Fruit fly (Drosophila melanogaster) whole organism, embryonic: ENCODE measurements around the gene Bet3.

Experiments used
- Ada2b ChIP-seq: fragments of 200-800 bp; sonication (Bioruptor generic); IDR thresholded peaks from 2 replicates; pipeline ENCODE4 v1.3.6; 2022; ENCODE audit warnings: missing biosample characterization, missing genetic modification characterization
- Atf6 ChIP-seq: fragments of 200-800 bp; sonication (Bioruptor generic); IDR thresholded peaks from 2 replicates; pipeline ENCODE4 v1.3.6; 2022; ENCODE audit warnings: missing biosample characterization, missing genetic modification characterization
- BEAF-32 ChIP-seq: fragments of 200-800 bp; sonication (Bioruptor generic); optimal IDR thresholded peaks from 3 replicates; lab custom pipeline; 2017; ENCODE audit warnings: missing biosample characterization, missing genetic modification characterization, mild to moderate bottlenecking, moderate library complexity, missing genetic modification reagents
- Blimp-1 ChIP-seq: fragments of 200-800 bp; sonication (Bioruptor generic); optimal IDR thresholded peaks from 3 replicates; lab custom pipeline; 2018; ENCODE audit warnings: missing biosample characterization, missing genetic modification characterization, mild to moderate bottlenecking, moderate library complexity, missing genetic modification reagents
- C15 ChIP-seq: fragments of 200-800 bp; sonication (Bioruptor generic); IDR thresholded peaks from 3 replicates; pipeline ENCODE4 v1.3.6; 2022; ENCODE audit warnings: missing biosample characterization, missing genetic modification characterization
- CG1024 ChIP-seq: fragments of 200-800 bp; sonication (Bioruptor generic); IDR thresholded peaks from 2 replicates; pipeline ENCODE4 v1.3.6; 2022; ENCODE audit warnings: missing biosample characterization, missing genetic modification characterization
- CG12659 ChIP-seq: fragments of 200-800 bp; sonication (Bioruptor generic); optimal IDR thresholded peaks from 3 replicates; lab custom pipeline; 2017; ENCODE audit warnings: mild to moderate bottlenecking, missing biosample characterization, missing genetic modification reagents, missing genetic modification characterization
- CG1529 ChIP-seq: fragments of 200-800 bp; sonication (Bioruptor generic); optimal IDR thresholded peaks from 3 replicates; lab custom pipeline; 2018; ENCODE audit warnings: missing biosample characterization, missing genetic modification characterization
- CG17568 ChIP-seq: fragments of 200-800 bp; sonication (Bioruptor generic); optimal IDR thresholded peaks from 2 replicates; lab custom pipeline; 2018; ENCODE audit warnings: missing biosample characterization, mild to moderate bottlenecking, missing genetic modification characterization, moderate library complexity
- CG1832 ChIP-seq: fragments of 200-800 bp; sonication (Bioruptor generic); optimal IDR thresholded peaks from 2 replicates; lab custom pipeline; 2017; ENCODE audit warnings: missing biosample characterization, mild to moderate bottlenecking, missing genetic modification characterization, inconsistent platforms
- CG18599 ChIP-seq: fragments of 200-800 bp; sonication (Bioruptor generic); optimal IDR thresholded peaks from 3 replicates; lab custom pipeline; 2017; ENCODE audit warnings: missing biosample characterization, missing genetic modification characterization, mild to moderate bottlenecking, moderate library complexity, missing genetic modification reagents
- CG34224 ChIP-seq: fragments of 200-800 bp; sonication (Bioruptor generic); IDR thresholded peaks from 3 replicates; pipeline ENCODE4 v1.3.6; 2022; ENCODE audit warnings: missing biosample characterization, missing genetic modification characterization; ENCODE audit not compliant: partially characterized antibody
- CG34422 ChIP-seq: fragments of 200-800 bp; sonication (Bioruptor generic); IDR thresholded peaks from 3 replicates; pipeline ENCODE4 v1.3.6; 2022; ENCODE audit warnings: missing biosample characterization, missing genetic modification characterization
- CG4360 ChIP-seq: fragments of 200-800 bp; sonication (Bioruptor generic); IDR thresholded peaks from 2 replicates; pipeline ENCODE4 v1.3.6; 2022; ENCODE audit warnings: missing biosample characterization, missing genetic modification characterization
- CG6813 ChIP-seq: fragments of 200-800 bp; sonication (Bioruptor generic); optimal IDR thresholded peaks from 2 replicates; lab custom pipeline; 2017; ENCODE audit warnings: missing biosample characterization, missing genetic modification characterization, mild to moderate bottlenecking, moderate library complexity, missing genetic modification reagents
- CG7786 ChIP-seq: fragments of 200-800 bp; sonication (Bioruptor generic); optimal IDR thresholded peaks from 2 replicates; lab custom pipeline; 2016; ENCODE audit warnings: missing biosample characterization, missing genetic modification characterization
- CG8765 ChIP-seq: fragments of 200-800 bp; sonication (Bioruptor generic); IDR thresholded peaks from 2 replicates; pipeline ENCODE4 v1.3.6; 2022; ENCODE audit warnings: missing biosample characterization, missing genetic modification characterization
- CG9932 ChIP-seq: fragments of 200-800 bp; sonication (Bioruptor generic); IDR thresholded peaks from 2 replicates; pipeline ENCODE4 v1.3.6; 2022; ENCODE audit warnings: missing biosample characterization, missing genetic modification characterization
- CTCF ChIP-seq: fragments of 200-800 bp; sonication (Bioruptor generic); optimal IDR thresholded peaks from 2 replicates; lab custom pipeline; 2017; ENCODE audit warnings: missing biosample characterization, mild to moderate bottlenecking, missing genetic modification characterization, moderate library complexity
- D ChIP-seq, 2 experiments: fragments of 200-800 bp in 1 of 2; fragments of >200 bp in 1 of 2; sonication (Bioruptor generic) in 1 of 2; optimal IDR thresholded peaks; 2 replicates in 1 of 2; 3 replicates in 1 of 2; lab custom pipeline; 2017; ENCODE audit warnings: mild to moderate bottlenecking in 1 of 2, missing biosample characterization in 1 of 2, missing genetic modification characterization in 1 of 2, missing genetic modification reagents in 1 of 2
- Eip74EF ChIP-seq, 2 experiments: fragments of 200-800 bp in 1 of 2; fragments of >200 bp in 1 of 2; sonication (Bioruptor generic) in 1 of 2; optimal IDR thresholded peaks; 2 replicates each; lab custom pipeline; 2017 to 2019; ENCODE audit warnings: missing biosample characterization in 2 of 2, missing genetic modification characterization in 2 of 2, mild to moderate bottlenecking in 1 of 2, moderate library complexity in 1 of 2
- Fer2 ChIP-seq: fragments of 200-800 bp; sonication (Bioruptor generic); optimal IDR thresholded peaks from 2 replicates; lab custom pipeline; 2018; ENCODE audit warnings: missing biosample characterization, mild to moderate bottlenecking, missing genetic modification characterization, moderate library complexity
- HLH3B ChIP-seq: fragments of 200-800 bp; sonication (Bioruptor generic); IDR thresholded peaks from 2 replicates; pipeline ENCODE4 v1.3.6; 2022; ENCODE audit warnings: missing biosample characterization, missing genetic modification characterization
- Meics ChIP-seq: fragments of 200-800 bp; sonication (Bioruptor generic); optimal IDR thresholded peaks from 2 replicates; lab custom pipeline; 2017; ENCODE audit warnings: missing biosample characterization, mild to moderate bottlenecking, missing genetic modification characterization
- Nf-YC ChIP-seq: fragments of 200-800 bp; optimal IDR thresholded peaks from 3 replicates; lab custom pipeline; 2019; ENCODE audit warnings: missing biosample characterization, mild to moderate bottlenecking, missing genetic modification characterization, moderate library complexity
- Pdp1 ChIP-seq, 2 experiments: fragments of 200-800 bp; sonication (Bioruptor generic); optimal IDR thresholded peaks; 3 replicates each; lab custom pipeline; 2016; ENCODE audit warnings: missing biosample characterization in 2 of 2, missing genetic modification characterization in 2 of 2, mild to moderate bottlenecking in 1 of 2, moderate library complexity in 1 of 2
- Rfx ChIP-seq: fragments of 200-800 bp; sonication (Bioruptor generic); IDR thresholded peaks from 2 replicates; pipeline ENCODE4 v1.3.6; 2022; ENCODE audit warnings: missing biosample characterization, missing genetic modification characterization
- Tbp ChIP-seq: fragments of >200 bp; optimal IDR thresholded peaks from 2 replicates; lab custom pipeline; 2018; ENCODE audit warnings: missing biosample characterization, missing genetic modification characterization
- Vsx1 ChIP-seq: fragments of 200-800 bp; sonication (Bioruptor generic); optimal IDR thresholded peaks from 2 replicates; lab custom pipeline; 2017; ENCODE audit warnings: missing biosample characterization, mild to moderate bottlenecking, missing genetic modification characterization, missing genetic modification reagents
- al ChIP-seq: fragments of 200-800 bp; sonication (Bioruptor generic); IDR thresholded peaks from 2 replicates; pipeline ENCODE4 v1.3.6; 2022; ENCODE audit warnings: missing biosample characterization, missing genetic modification characterization
- croc ChIP-seq: fragments of 200-800 bp; sonication (Bioruptor generic); conservative IDR thresholded peaks from 3 replicates; pipeline ENCODE4 v1.3.6; 2022; ENCODE audit warnings: missing biosample characterization, missing genetic modification characterization
- danr ChIP-seq: fragments of 200-800 bp; sonication (Bioruptor generic); IDR thresholded peaks from 2 replicates; pipeline ENCODE4 v1.3.6; 2022; ENCODE audit warnings: missing biosample characterization, missing genetic modification characterization
- grau ChIP-seq: fragments of 200-800 bp; optimal IDR thresholded peaks from 3 replicates; lab custom pipeline; 2019; ENCODE audit warnings: missing biosample characterization, mild to moderate bottlenecking, missing genetic modification characterization, moderate library complexity
- jumu ChIP-seq: fragments of 200-800 bp; sonication (Bioruptor generic); optimal IDR thresholded peaks from 3 replicates; lab custom pipeline; 2016; ENCODE audit warnings: missing biosample characterization, missing genetic modification characterization
- kah ChIP-seq: fragments of 200-800 bp; sonication (Bioruptor generic); optimal IDR thresholded peaks from 2 replicates; lab custom pipeline; 2018; ENCODE audit warnings: missing biosample characterization, mild to moderate bottlenecking, missing genetic modification characterization
- klu ChIP-seq: fragments of 200-800 bp; sonication (Bioruptor generic); IDR thresholded peaks from 2 replicates; pipeline ENCODE4 v1.3.6; 2022; ENCODE audit warnings: missing biosample characterization, missing genetic modification characterization
- maf-S ChIP-seq: fragments of 200-800 bp; sonication (Bioruptor generic); optimal IDR thresholded peaks from 2 replicates; lab custom pipeline; 2016; ENCODE audit warnings: missing biosample characterization, missing genetic modification characterization
- pho ChIP-seq: fragments of 200-800 bp; sonication (Bioruptor generic); optimal IDR thresholded peaks from 2 replicates; lab custom pipeline; 2016; ENCODE audit warnings: missing biosample characterization, missing genetic modification characterization
- pros ChIP-seq: fragments of 200-800 bp; sonication (Bioruptor generic); optimal IDR thresholded peaks from 3 replicates; lab custom pipeline; 2019; ENCODE audit warnings: missing biosample characterization, mild to moderate bottlenecking, missing genetic modification characterization, moderate library complexity
- run ChIP-seq: fragments of 200-800 bp; sonication (Bioruptor generic); optimal IDR thresholded peaks from 3 replicates; lab custom pipeline; 2018; ENCODE audit warnings: missing biosample characterization, mild to moderate bottlenecking, missing genetic modification characterization
- sd ChIP-seq: fragments of 200-800 bp; sonication (Bioruptor generic); optimal IDR thresholded peaks from 3 replicates; lab custom pipeline; 2018; ENCODE audit warnings: missing biosample characterization, mild to moderate bottlenecking, missing genetic modification characterization, moderate library complexity
- slbo ChIP-seq: fragments of 200-800 bp; sonication (Bioruptor generic); IDR thresholded peaks from 2 replicates; pipeline ENCODE4 v1.3.6; 2022; ENCODE audit warnings: missing biosample characterization, missing genetic modification characterization
- slp2 ChIP-seq: fragments of 200-800 bp; sonication (Bioruptor generic); optimal IDR thresholded peaks from 2 replicates; lab custom pipeline; 2016; ENCODE audit warnings: missing biosample characterization, missing genetic modification characterization
- stc ChIP-seq: fragments of 200-800 bp; sonication (Bioruptor generic); IDR thresholded peaks from 2 replicates; pipeline ENCODE4 v1.3.6; 2022; ENCODE audit warnings: missing biosample characterization, missing genetic modification characterization
- wek ChIP-seq: fragments of 200-800 bp; sonication (Bioruptor generic); optimal IDR thresholded peaks from 3 replicates; lab custom pipeline; 2018; ENCODE audit warnings: missing biosample characterization, mild to moderate bottlenecking, missing genetic modification characterization, moderate library complexity
- wor ChIP-seq: fragments of 200-800 bp; sonication (Bioruptor generic); IDR thresholded peaks from 2 replicates; pipeline ENCODE4 v1.3.6; 2022; ENCODE audit warnings: missing biosample characterization, missing genetic modification characterization
- z ChIP-seq: fragments of 200-800 bp; sonication (Bioruptor generic); IDR thresholded peaks from 3 replicates; pipeline ENCODE4 v1.3.6; 2022; ENCODE audit warnings: missing biosample characterization, missing genetic modification characterization
- zen2 ChIP-seq: fragments of 200-800 bp; sonication (Bioruptor generic); IDR thresholded peaks from 3 replicates; pipeline ENCODE4 v1.3.6; 2022; ENCODE audit warnings: missing biosample characterization, missing genetic modification characterization; ENCODE audit not compliant: partially characterized antibody

Bet3 gene

dm6 chr3L:9460775-9461491 is 18.9 kb upstream of the Bet3 start, which contains the start of the genes CG3434 and CG44838 (continued):
- peak; percentile 7 for TF ChIP-seq CG6813
- peak; percentile 60 for TF ChIP-seq CTCF (GFP tag; lab: Kevin White, UChicago)
- peak; percentile 57 to 65 for TF ChIP-seq Pdp1 (GFP tag; optimal IDR thresholded peaks at IDR 0.05; lab: Kevin White, UChicago)
- peak; percentile 61 for TF ChIP-seq wor (GFP tag; lab: Robert Waterston, UW)
- TF ChIP-seq Vsx1 (GFP tag; lab: Kevin White, UChicago) = peak; percentile 58
- peak; percentile 51; the same call in 1 of the 2 replicates for TF ChIP-seq klu (GFP tag; lab: Robert Waterston, UW)
- peak; percentile 67 for TF ChIP-seq HLH3B (GFP tag; lab: Robert Waterston, UW)
- peak; percentile 84 for TF ChIP-seq grau (tag; lab: Kevin White, UChicago)
- TF ChIP-seq sd = peak; percentile 49
- TF ChIP-seq kah (GFP tag; lab: Kevin White, UChicago) = no peak
- TF ChIP-seq run (tag; lab: Kevin White, UChicago) = peak; percentile 70
- TF ChIP-seq Meics (GFP tag; lab: Kevin White, UChicago) = peak; percentile 82
- no peak for TF ChIP-seq Tbp (GFP tag; lab: Kevin White, UChicago)
- TF ChIP-seq Atf6 (GFP tag; lab: Robert Waterston, UW) = peak; percentile 63; the same call in 1 of the 2 replicates
- TF ChIP-seq D (optimal IDR thresholded peaks at IDR 0.05; lab: Kevin White, UChicago) = no peak
- TF ChIP-seq D (GFP tag; optimal IDR thresholded peaks at IDR 0.05; lab: Kevin White, UChicago) = peak; percentile 70
- TF ChIP-seq maf-S (GFP tag; lab: Kevin White, UChicago) = peak; percentile 35
- TF ChIP-seq stc (GFP tag; lab: Robert Waterston, UW) = peak; percentile 78
- TF ChIP-seq zen2 (GFP tag; lab: Robert Waterston, UW) = no peak
- TF ChIP-seq jumu (GFP tag; lab: Kevin White, UChicago) = peak; percentile 73
- peak; percentile 69 for TF ChIP-seq Fer2 (tag; lab: Kevin White, UChicago)
- peak; percentile 42; the same call in 1 of the 3 replicates for TF ChIP-seq CG34422 (GFP tag; lab: Robert Waterston, UW)
- TF ChIP-seq CG1529 = peak; percentile 45
- TF ChIP-seq Eip74EF (GFP tag; optimal IDR thresholded peaks at IDR 0.05; lab: Kevin White, UChicago) = peak in 1 of 2 experiments; percentile 77
- no peak for TF ChIP-seq slp2
- TF ChIP-seq pho (GFP tag; lab: Kevin White, UChicago) = peak; percentile 82
- TF ChIP-seq croc (GFP tag; lab: Robert Waterston, UW) = peak; percentile 55; the same call in 1 of the 3 replicates
- peak; percentile 81 for TF ChIP-seq slbo (GFP tag; lab: Robert Waterston, UW)
- 0 out of 2 replicates have a peak, but pooled peaks have one; percentile 38 for TF ChIP-seq CG1024 (GFP tag; lab: Robert Waterston, UW)
- peak; percentile 38 for TF ChIP-seq BEAF-32
- TF ChIP-seq z (GFP tag; lab: Robert Waterston, UW) = no peak
- 0 out of 2 replicates have a peak, but pooled peaks have one; percentile 34 for TF ChIP-seq CG4360 (GFP tag; lab: Robert Waterston, UW)
- peak; percentile 85 for TF ChIP-seq Rfx
- TF ChIP-seq CG34224 (GFP tag; lab: Robert Waterston, UW) = 0 out of 3 replicates have a peak, but pooled peaks have one; percentile 34
- peak; percentile 90 for TF ChIP-seq CG12659 (GFP tag; lab: Kevin White, UChicago)
- peak; percentile 64 for TF ChIP-seq CG8765
- TF ChIP-seq C15 = peak; percentile 52; the same call in 1 of the 3 replicates
- TF ChIP-seq Blimp-1 (GFP tag; lab: Kevin White, UChicago) = peak; percentile 70
- no peak for TF ChIP-seq danr (GFP tag; lab: Robert Waterston, UW)
- peak; percentile 85 for TF ChIP-seq Nf-YC (tag; lab: Kevin White, UChicago)
- no peak for TF ChIP-seq wek (GFP tag; lab: Kevin White, UChicago)
- peak; percentile 43 for TF ChIP-seq al (GFP tag; lab: Robert Waterston, UW)
- peak; percentile 64 for TF ChIP-seq CG17568 (GFP tag; lab: Kevin White, UChicago)
- peak; percentile 87 for TF ChIP-seq CG9932 (GFP tag; lab: Robert Waterston, UW)
- peak; percentile 57 for TF ChIP-seq CG7786
- TF ChIP-seq CG1832 (GFP tag; lab: Kevin White, UChicago) = peak; percentile 18
- TF ChIP-seq CG18599 (GFP tag; lab: Kevin White, UChicago) = peak; percentile 85
- peak; percentile 67 for TF ChIP-seq Ada2b (GFP tag; lab: Robert Waterston, UW)
- TF ChIP-seq pros = peak; percentile 17
